Fruit fly (Drosophila melanogaster) whole organism, adult: ENCODE results near the gene hb.
A peak's percentile ranks its signal among the peaks of the same experiment; 100 is the strongest.

Experiments
- CG11617 ChIP-seq: fragments of 200-800 bp; sonication (Bioruptor generic); optimal IDR thresholded peaks from 2 replicates; lab custom pipeline; 2017; ENCODE audit warnings: mild to moderate bottlenecking, missing biosample characterization, missing genetic modification reagents, missing genetic modification characterization
- CG12768 ChIP-seq: fragments of 200-800 bp; sonication (Bioruptor generic); optimal IDR thresholded peaks from 2 replicates; lab custom pipeline; 2017; ENCODE audit warnings: missing biosample characterization, missing genetic modification characterization, mild to moderate bottlenecking, moderate library complexity, missing genetic modification reagents
- CG14711 ChIP-seq: fragments of 200-800 bp; sonication (Bioruptor generic); optimal IDR thresholded peaks from 2 replicates; lab custom pipeline; 2018; ENCODE audit warnings: missing biosample characterization, mild to moderate bottlenecking, missing genetic modification characterization, moderate library complexity
- CG1620 ChIP-seq: fragments of 200-800 bp; sonication (Bioruptor generic); optimal IDR thresholded peaks from 2 replicates; lab custom pipeline; 2016; ENCODE audit warnings: missing biosample characterization, missing genetic modification characterization
- CG33017 ChIP-seq: fragments of 200-800 bp; sonication (Bioruptor generic); optimal IDR thresholded peaks from 2 replicates; lab custom pipeline; 2018; ENCODE audit warnings: missing biosample characterization, mild to moderate bottlenecking, missing genetic modification characterization, moderate library complexity
- CG5204 ChIP-seq: fragments of 200-800 bp; sonication (Bioruptor generic); optimal IDR thresholded peaks from 2 replicates; lab custom pipeline; 2016; ENCODE audit warnings: missing biosample characterization, missing genetic modification characterization
- CG7045 ChIP-seq: fragments of 200-800 bp; sonication (Bioruptor generic); optimal IDR thresholded peaks from 2 replicates; lab custom pipeline; 2017; ENCODE audit warnings: missing biosample characterization, mild to moderate bottlenecking, missing genetic modification characterization
- CG7101 ChIP-seq: fragments of 200-800 bp; sonication (Bioruptor generic); optimal IDR thresholded peaks from 2 replicates; lab custom pipeline; 2018; ENCODE audit warnings: missing biosample characterization, mild to moderate bottlenecking, missing genetic modification characterization, moderate library complexity
- Clk ChIP-seq: fragments of 200-800 bp; sonication (Bioruptor generic); optimal IDR thresholded peaks from 2 replicates; lab custom pipeline; 2017; ENCODE audit warnings: missing biosample characterization, missing genetic modification characterization
- Crg-1 ChIP-seq: fragments of 200-800 bp; sonication (Bioruptor generic); optimal IDR thresholded peaks from 2 replicates; lab custom pipeline; 2016; ENCODE audit warnings: missing biosample characterization, missing genetic modification characterization
- Hr96 ChIP-seq: fragments of 200-800 bp; sonication (Bioruptor generic); optimal IDR thresholded peaks from 2 replicates; lab custom pipeline; 2016; ENCODE audit warnings: missing biosample characterization, missing genetic modification characterization
- Mnt ChIP-seq: fragments of 200-800 bp; sonication (Bioruptor generic); optimal IDR thresholded peaks from 2 replicates; lab custom pipeline; 2016; ENCODE audit warnings: missing biosample characterization, mild to moderate bottlenecking, missing genetic modification characterization
- bab1 ChIP-seq: fragments of 200-800 bp; sonication (Bioruptor generic); optimal IDR thresholded peaks from 3 replicates; lab custom pipeline; 2019; ENCODE audit warnings: missing biosample characterization, mild to moderate bottlenecking, missing genetic modification characterization, moderate library complexity
- cic ChIP-seq: fragments of 200-800 bp; sonication (Bioruptor generic); optimal IDR thresholded peaks from 2 replicates; lab custom pipeline; 2017; ENCODE audit warnings: missing biosample characterization, mild to moderate bottlenecking, missing genetic modification characterization, moderate library complexity
- cnc ChIP-seq, 2 experiments: fragments of >200 bp; optimal IDR thresholded peaks; 2 replicates each; lab custom pipeline; 2017
- kay ChIP-seq: fragments of 200-800 bp; sonication (Bioruptor generic); peaks from one replicate; lab custom pipeline; 2016; ENCODE audit warnings: missing biosample characterization, missing genetic modification characterization, borderline replicate concordance
- ovo ChIP-seq: fragments of 200-800 bp; sonication (Bioruptor generic); optimal IDR thresholded peaks from 2 replicates; lab custom pipeline; 2016; ENCODE audit warnings: missing biosample characterization, missing genetic modification characterization
- pad ChIP-seq: fragments of 200-800 bp; sonication (Bioruptor generic); optimal IDR thresholded peaks from 3 replicates; lab custom pipeline; 2017; ENCODE audit warnings: missing biosample characterization, missing genetic modification characterization, mild to moderate bottlenecking, moderate library complexity, missing genetic modification reagents
- tj ChIP-seq: fragments of 200-800 bp; sonication (Bioruptor generic); optimal IDR thresholded peaks from 3 replicates; lab custom pipeline; 2017; ENCODE audit warnings: missing biosample characterization, mild to moderate bottlenecking, missing genetic modification characterization, moderate library complexity
- toe ChIP-seq: fragments of 200-800 bp; sonication (Bioruptor generic); optimal IDR thresholded peaks from 2 replicates; lab custom pipeline; 2016; ENCODE audit warnings: missing biosample characterization, missing genetic modification characterization

The hb gene

DNA sequence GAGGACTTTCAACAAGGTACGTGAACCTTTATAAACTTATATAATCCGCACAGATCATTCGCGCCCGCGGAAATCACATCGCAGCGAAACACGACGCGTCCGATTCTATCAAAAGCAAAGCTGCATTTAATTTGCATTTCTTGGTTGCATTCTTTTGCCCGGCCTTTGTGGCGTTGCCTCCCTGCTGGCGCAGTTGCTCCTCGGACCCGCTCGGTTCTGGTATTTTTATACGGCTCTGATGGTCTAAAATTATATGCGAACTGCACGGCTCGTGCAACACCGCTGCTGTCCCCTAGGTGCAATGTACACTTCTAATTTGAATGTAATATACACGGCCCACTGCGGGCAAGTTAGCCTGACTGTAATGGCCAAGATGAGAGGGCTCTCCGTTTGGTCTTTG is 20.7 kb upstream of the hb start, which contains the start of gene Cks85A:
Cks85A (minus strand) TSS at position 101 of the 400 bp plus-strand sequence.
- no peak for TF ChIP-seq CG7101 (tag; lab: Kevin White, UChicago)
- peak; percentile 4 for TF ChIP-seq kay (GFP tag; lab: Kevin White, UChicago)
- no peak for TF ChIP-seq CG14711
- peak; percentile 46 for TF ChIP-seq toe (GFP tag; lab: Kevin White, UChicago)
- TF ChIP-seq Hr96 (GFP tag; lab: Kevin White, UChicago): peak; percentile 25
- TF ChIP-seq cnc (optimal IDR thresholded peaks at IDR 0.05; lab: Kevin White, UChicago): no peak
- TF ChIP-seq ovo (GFP tag; lab: Kevin White, UChicago): no peak
- TF ChIP-seq CG5204 (GFP tag; lab: Kevin White, UChicago): no peak
- TF ChIP-seq CG1620: no peak
- no peak for TF ChIP-seq Mnt

DNA sequence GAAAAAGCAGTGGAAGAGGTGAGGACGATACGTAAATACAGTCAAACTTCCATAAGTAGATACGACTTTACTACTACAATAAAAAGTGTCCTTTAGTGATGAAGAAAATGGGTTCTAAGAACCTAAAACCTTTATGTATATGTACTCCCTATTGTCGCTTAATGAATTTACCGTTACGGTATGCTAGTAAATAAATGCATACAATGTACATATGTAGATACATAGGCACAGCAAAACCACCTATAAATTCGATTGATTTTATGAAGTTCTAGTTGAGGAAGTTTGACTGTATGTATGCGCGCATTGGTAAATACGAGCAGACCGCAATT is 18.9 kb upstream of the hb start:
- TF ChIP-seq Crg-1 (no peak), bab1 (GFP tag; lab: Kevin White, UChicago) (peak; percentile 12)

DNA sequence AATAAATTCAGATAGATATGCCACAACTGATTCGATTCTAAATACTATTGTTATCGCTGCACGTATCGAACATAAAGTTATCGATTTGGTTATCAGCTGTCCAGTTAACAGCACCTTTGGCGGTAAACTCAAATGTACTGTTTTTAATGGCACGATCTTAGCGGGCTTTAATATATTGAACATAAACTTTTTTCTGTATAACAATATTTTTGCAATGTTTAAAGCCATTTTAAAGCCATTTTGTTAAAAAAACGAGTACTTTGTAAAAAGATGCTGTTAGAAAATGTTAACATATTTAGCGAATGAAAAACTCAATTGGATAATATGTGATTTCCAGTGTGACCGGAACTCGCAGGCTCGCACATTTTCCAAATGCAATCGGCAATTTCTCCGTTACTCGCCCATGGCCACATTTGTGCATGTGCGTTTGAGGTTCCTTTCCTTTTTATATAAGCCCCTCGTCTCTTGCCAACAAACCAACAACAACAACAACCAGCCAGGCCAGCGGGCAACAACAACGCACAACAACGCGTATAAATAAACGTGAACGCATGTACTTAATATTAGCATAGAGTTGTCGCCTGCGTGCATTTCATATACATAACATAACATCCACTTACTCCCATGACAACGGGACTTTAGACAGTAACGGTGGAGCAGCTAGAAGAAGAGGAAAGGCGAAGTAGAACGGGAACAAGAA is 18.4 kb upstream of the hb start, which contains the start of gene TMEM216:
TMEM216 (plus strand) TSS at position 393 of the 700 bp plus-strand sequence.
- TF ChIP-seq Clk (GFP tag; lab: Kevin White, UChicago) (no peak), CG1620 (no peak), CG12768 (GFP tag; lab: Kevin White, UChicago) (no peak), CG7045 (GFP tag; lab: Kevin White, UChicago) (no peak), pad (peak; percentile 63), tj (GFP tag; lab: Kevin White, UChicago) (no peak), cic (GFP tag; lab: Kevin White, UChicago) (no peak), Hr96 (GFP tag; lab: Kevin White, UChicago) (no peak), CG14711 (peak; percentile 85), CG33017 (tag; lab: Kevin White, UChicago) (peak; percentile 34), toe (GFP tag; lab: Kevin White, UChicago) (no peak), ovo (GFP tag; lab: Kevin White, UChicago) (peak; percentile 97), cnc (optimal IDR thresholded peaks at IDR 0.05; lab: Kevin White, UChicago) (no peak), Crg-1 (no peak), CG11617 (GFP tag; lab: Kevin White, UChicago) (no peak), Mnt (peak; percentile 95)

DNA sequence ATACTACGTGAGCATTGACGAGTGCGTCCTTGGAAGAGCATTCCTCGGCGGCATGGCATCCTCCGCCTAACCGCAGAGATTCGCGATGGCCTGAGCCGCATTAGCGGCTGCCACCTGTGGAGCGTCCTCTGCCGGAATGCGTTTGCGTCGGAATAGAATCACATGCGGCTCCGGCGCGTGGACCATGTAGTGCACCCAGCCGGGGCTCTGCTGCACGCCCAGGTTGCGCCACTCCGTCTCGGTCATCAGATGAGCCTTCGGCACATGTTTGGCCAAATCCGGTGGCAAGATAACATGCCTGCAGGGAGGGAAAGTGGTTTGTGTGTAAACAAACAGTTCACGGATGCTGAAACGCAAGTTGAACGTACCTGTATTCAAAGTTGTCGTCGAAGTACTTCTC is 17.7 kb upstream of the hb start:
- TF ChIP-seq Clk (GFP tag; lab: Kevin White, UChicago) (no peak), cnc (optimal IDR thresholded peaks at IDR 0.05; lab: Kevin White, UChicago) (no peak), Hr96 (GFP tag; lab: Kevin White, UChicago) (no peak), bab1 (GFP tag; lab: Kevin White, UChicago) (no peak)

DNA sequence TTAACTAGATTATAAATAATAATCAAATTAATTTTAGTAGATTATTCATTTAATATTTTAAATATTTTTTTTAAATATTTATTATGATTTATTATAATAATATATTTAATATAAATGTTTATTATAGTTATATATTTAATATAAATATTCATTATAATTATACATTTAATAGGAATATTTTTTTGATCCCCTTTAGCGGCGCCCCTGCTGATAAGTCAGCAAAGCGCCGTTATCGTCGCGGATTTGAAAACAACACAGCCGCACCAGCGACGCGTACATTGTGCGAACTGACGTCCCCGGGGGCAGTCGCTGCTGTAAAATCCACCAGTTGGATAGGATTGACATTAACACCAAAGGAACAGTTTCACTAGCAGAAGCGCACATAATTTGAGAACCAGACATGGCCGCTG is 15.1 kb upstream of the hb start, which contains the start of gene CG8112:
CG8112 (plus strand) TSS at position 212 of the 410 bp plus-strand sequence.
- TF ChIP-seq cic (GFP tag; lab: Kevin White, UChicago) (no peak), ovo (GFP tag; lab: Kevin White, UChicago) (peak; percentile 73), CG33017 (tag; lab: Kevin White, UChicago) (peak; percentile 69), CG5204 (GFP tag; lab: Kevin White, UChicago) (no peak), CG12768 (GFP tag; lab: Kevin White, UChicago) (peak; percentile 45), kay (GFP tag; lab: Kevin White, UChicago) (peak; percentile 76), pad (peak; percentile 56), Crg-1 (no peak), bab1 (GFP tag; lab: Kevin White, UChicago) (peak; percentile 16), tj (GFP tag; lab: Kevin White, UChicago) (peak; percentile 83), Hr96 (GFP tag; lab: Kevin White, UChicago) (no peak), CG14711 (peak; percentile 73), Clk (GFP tag; lab: Kevin White, UChicago) (no peak), Mnt (no peak), cnc (optimal IDR thresholded peaks at IDR 0.05; lab: Kevin White, UChicago) (no peak), CG7045 (GFP tag; lab: Kevin White, UChicago) (peak; percentile 58), toe (GFP tag; lab: Kevin White, UChicago) (no peak), CG1620 (no peak), CG11617 (GFP tag; lab: Kevin White, UChicago) (peak; percentile 87), CG7101 (tag; lab: Kevin White, UChicago) (peak; percentile 78)

DNA sequence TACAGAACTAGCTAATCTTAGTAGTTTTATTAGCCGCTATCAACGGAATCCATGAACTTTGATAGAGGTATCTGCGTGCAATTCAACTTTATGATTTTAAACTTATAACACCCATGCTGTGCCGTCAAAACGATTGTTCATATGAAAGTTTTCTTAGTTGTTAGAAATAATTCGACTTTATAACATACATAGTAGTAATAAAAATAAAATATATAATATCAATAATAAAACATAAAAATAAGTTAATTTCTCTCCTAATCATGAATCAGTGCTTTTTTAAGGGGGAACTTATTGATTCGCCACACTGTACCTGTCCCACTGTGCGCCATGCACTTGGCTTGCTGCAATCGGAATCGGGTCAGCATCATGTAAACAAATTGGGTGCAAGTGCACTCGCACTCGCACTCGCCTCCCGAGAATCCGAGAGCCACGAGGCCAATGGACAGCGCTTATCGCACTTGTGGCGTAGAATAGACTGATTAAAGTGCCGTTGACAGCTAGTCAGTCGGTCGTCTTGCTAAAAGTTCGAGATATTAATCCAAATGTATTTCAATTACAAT is 14.3 kb upstream of the hb start:
- TF ChIP-seq kay (GFP tag; lab: Kevin White, UChicago): no peak
- TF ChIP-seq cic (GFP tag; lab: Kevin White, UChicago): peak; percentile 76
- no peak for TF ChIP-seq cnc (optimal IDR thresholded peaks at IDR 0.05; lab: Kevin White, UChicago)
- no peak for TF ChIP-seq pad
- no peak for TF ChIP-seq CG11617 (GFP tag; lab: Kevin White, UChicago)
- peak; percentile 87 for TF ChIP-seq Mnt
- TF ChIP-seq tj (GFP tag; lab: Kevin White, UChicago): no peak
- peak; percentile 11 for TF ChIP-seq ovo (GFP tag; lab: Kevin White, UChicago)
- TF ChIP-seq CG1620: no peak
- no peak for TF ChIP-seq Crg-1
- no peak for TF ChIP-seq toe (GFP tag; lab: Kevin White, UChicago)
- peak; percentile 60 for TF ChIP-seq CG7101 (tag; lab: Kevin White, UChicago)
- TF ChIP-seq Clk (GFP tag; lab: Kevin White, UChicago): peak; percentile 30
- TF ChIP-seq Hr96 (GFP tag; lab: Kevin White, UChicago): peak; percentile 83
- no peak for TF ChIP-seq CG7045 (GFP tag; lab: Kevin White, UChicago)
- TF ChIP-seq bab1 (GFP tag; lab: Kevin White, UChicago): peak; percentile 25
- peak; percentile 21 for TF ChIP-seq CG12768 (GFP tag; lab: Kevin White, UChicago)
- peak; percentile 1 for TF ChIP-seq CG5204 (GFP tag; lab: Kevin White, UChicago)
- no peak for TF ChIP-seq CG14711
- no peak for TF ChIP-seq CG33017 (tag; lab: Kevin White, UChicago)
